Worm (Caenorhabditis elegans) whole organism, early embryonic: ENCODE measurements around the gene C07A9.5.

Experiments used
- B0310.2 ChIP-seq: sonication (generic microtip); optimal IDR thresholded peaks from 2 replicates; lab custom pipeline; 2016; ENCODE audit warnings: mild to moderate bottlenecking, missing genetic modification characterization, missing compliant biosample characterization
- F13C5.2 ChIP-seq: sonication (generic microtip); optimal IDR thresholded peaks from 2 replicates; lab custom pipeline; 2017; ENCODE audit warnings: mild to moderate bottlenecking, missing genetic modification characterization, inconsistent platforms, missing compliant biosample characterization
- aly-1 ChIP-seq: sonication (generic microtip); optimal IDR thresholded peaks from 2 replicates; lab custom pipeline; 2016; ENCODE audit warnings: missing genetic modification characterization, missing compliant biosample characterization
- ama-1 ChIP-seq: fragments of 150-350 bp; optimal IDR thresholded peaks from 2 replicates; lab custom pipeline; 2014
- ceh-13 ChIP-seq: fragments of 200-800 bp; sonication (Bioruptor generic); optimal IDR thresholded peaks from 2 replicates; lab custom pipeline; 2018; ENCODE audit warnings: mild to moderate bottlenecking, missing genetic modification characterization, missing compliant biosample characterization
- ceh-36 ChIP-seq: sonication (generic microtip); optimal IDR thresholded peaks from 2 replicates; lab custom pipeline; 2016; ENCODE audit warnings: missing genetic modification characterization, inconsistent platforms, missing compliant biosample characterization
- ets-7 ChIP-seq: sonication (generic microtip); optimal IDR thresholded peaks from 2 replicates; lab custom pipeline; 2016; ENCODE audit warnings: missing genotype, missing genetic modification characterization, missing compliant biosample characterization
- flt-1 ChIP-seq: fragments of 200-800 bp; sonication (Bioruptor generic); IDR thresholded peaks from 2 replicates; pipeline ENCODE4 v1.3.6; 2022; ENCODE audit warnings: missing genetic modification characterization, missing compliant biosample characterization
- hmbx-1 ChIP-seq: sonication (generic microtip); optimal IDR thresholded peaks from 2 replicates; lab custom pipeline; 2016; ENCODE audit warnings: mild to moderate bottlenecking, missing genetic modification characterization, missing compliant biosample characterization
- hmg-4 ChIP-seq: fragments of 200-800 bp; sonication (Bioruptor generic); optimal IDR thresholded peaks from 2 replicates; lab custom pipeline; 2018; ENCODE audit warnings: mild to moderate bottlenecking, missing genetic modification characterization, missing compliant biosample characterization
- hnd-1 ChIP-seq: sonication (generic microtip); optimal IDR thresholded peaks from 2 replicates; lab custom pipeline; 2016; ENCODE audit warnings: missing genetic modification characterization, missing compliant biosample characterization
- pes-1 ChIP-seq: fragments of 200-800 bp; sonication (Bioruptor generic); IDR thresholded peaks from 2 replicates; pipeline ENCODE4 v1.3.6; 2022; ENCODE audit warnings: missing genetic modification reagents, missing genetic modification characterization, missing compliant biosample characterization
- scrt-1 ChIP-seq: fragments of 200-800 bp; sonication (Bioruptor generic); IDR thresholded peaks from 2 replicates; pipeline ENCODE4 v1.3.6; 2022; ENCODE audit warnings: missing genetic modification characterization, missing compliant biosample characterization
- sea-1 ChIP-seq: fragments of 200-800 bp; sonication (Bioruptor generic); conservative IDR thresholded peaks from 2 replicates; pipeline ENCODE4 v1.3.6; 2022; ENCODE audit warnings: missing genetic modification characterization, missing compliant biosample characterization
- tbx-11 ChIP-seq: fragments of 200-800 bp; sonication (Bioruptor generic); IDR thresholded peaks from 2 replicates; pipeline ENCODE4 v1.3.6; 2022; ENCODE audit warnings: missing genetic modification characterization, missing compliant biosample characterization
- tbx-37 ChIP-seq: fragments of 200-800 bp; sonication (Bioruptor generic); conservative IDR thresholded peaks from 2 replicates; pipeline ENCODE4 v1.3.6; 2022; ENCODE audit warnings: missing genetic modification reagents, missing genetic modification characterization, missing compliant biosample characterization
- tra-4 ChIP-seq: sonication (generic microtip); optimal IDR thresholded peaks from 2 replicates; lab custom pipeline; 2017; ENCODE audit warnings: missing genetic modification characterization, missing compliant biosample characterization

The C07A9.5 gene

ce11 chrIII:9645099-9645498, 37.5 kb downstream of the C07A9.5 start:
- TF ChIP-seq scrt-1 (no peak), ets-7 (tag; lab: Kevin White, UChicago) (no peak), ama-1 (no peak), tbx-11 (GFP tag; lab: Robert Waterston, UW) (no peak), hmbx-1 (no peak), tra-4 (tag; lab: Kevin White, UChicago) (no peak), aly-1 (tag; lab: Kevin White, UChicago) (no peak), hnd-1 (no peak), B0310.2 (tag; lab: Kevin White, UChicago) (no peak), hmg-4 (no peak), ceh-13 (GFP tag; lab: Kevin White, UChicago) (no peak), sea-1 (no peak), ceh-36 (tag; lab: Kevin White, UChicago) (no peak), pes-1 (GFP tag; lab: Robert Waterston, UW) (no peak), tbx-37 (GFP tag; lab: Robert Waterston, UW) (no peak), flt-1 (no peak), F13C5.2 (tag; lab: Kevin White, UChicago) (no peak)

ce11 chrIII:9642110-9642509, 40.5 kb downstream of the C07A9.5 start:
- TF ChIP-seq pes-1 (GFP tag; lab: Robert Waterston, UW) (no peak), B0310.2 (tag; lab: Kevin White, UChicago) (no peak), hnd-1 (no peak), ceh-13 (GFP tag; lab: Kevin White, UChicago) (no peak), hmg-4 (peak; percentile 6), ama-1 (no peak)

DNA sequence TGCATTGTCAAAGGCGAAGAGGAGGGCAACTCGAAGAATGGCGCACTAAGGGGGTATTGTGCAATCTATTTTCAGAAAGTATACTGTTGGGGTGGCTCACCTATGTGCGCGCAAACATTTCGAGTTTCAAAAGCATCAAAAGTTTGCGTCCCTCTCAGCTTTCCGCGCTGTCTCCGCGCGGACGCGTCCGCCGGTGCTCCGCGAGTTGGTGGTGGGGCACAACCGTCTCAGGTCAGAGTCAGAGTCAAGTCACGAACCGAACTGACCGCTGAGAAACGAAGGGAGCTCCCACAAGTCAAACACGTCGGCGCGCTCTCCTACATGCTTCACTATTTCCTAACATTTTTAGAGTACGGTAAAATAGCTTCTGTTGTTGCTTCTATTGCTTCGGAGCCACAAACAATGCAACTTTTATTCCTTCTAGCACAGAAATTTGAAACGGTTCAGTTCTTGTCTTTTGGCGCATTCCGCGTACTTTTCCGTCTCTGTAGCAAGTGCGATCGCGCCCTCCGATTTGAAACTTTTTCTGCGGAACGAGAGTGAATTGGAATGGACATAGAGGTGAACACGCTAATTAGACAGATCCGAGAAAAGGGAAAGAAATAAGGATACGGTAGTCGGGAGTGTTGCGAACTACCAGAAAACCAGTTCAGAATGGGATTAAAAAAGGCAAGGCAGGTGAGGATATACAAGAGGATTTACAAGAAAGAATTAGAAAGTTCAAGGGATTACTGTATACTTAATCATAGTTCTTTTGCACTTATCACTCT, 43.2 kb downstream of the C07A9.5 start:
- TF ChIP-seq ceh-36 (tag; lab: Kevin White, UChicago) (no peak), ama-1 (no peak), F13C5.2 (tag; lab: Kevin White, UChicago) (no peak), tra-4 (tag; lab: Kevin White, UChicago) (no peak), tbx-37 (GFP tag; lab: Robert Waterston, UW) (no peak), aly-1 (tag; lab: Kevin White, UChicago) (no peak)

DNA sequence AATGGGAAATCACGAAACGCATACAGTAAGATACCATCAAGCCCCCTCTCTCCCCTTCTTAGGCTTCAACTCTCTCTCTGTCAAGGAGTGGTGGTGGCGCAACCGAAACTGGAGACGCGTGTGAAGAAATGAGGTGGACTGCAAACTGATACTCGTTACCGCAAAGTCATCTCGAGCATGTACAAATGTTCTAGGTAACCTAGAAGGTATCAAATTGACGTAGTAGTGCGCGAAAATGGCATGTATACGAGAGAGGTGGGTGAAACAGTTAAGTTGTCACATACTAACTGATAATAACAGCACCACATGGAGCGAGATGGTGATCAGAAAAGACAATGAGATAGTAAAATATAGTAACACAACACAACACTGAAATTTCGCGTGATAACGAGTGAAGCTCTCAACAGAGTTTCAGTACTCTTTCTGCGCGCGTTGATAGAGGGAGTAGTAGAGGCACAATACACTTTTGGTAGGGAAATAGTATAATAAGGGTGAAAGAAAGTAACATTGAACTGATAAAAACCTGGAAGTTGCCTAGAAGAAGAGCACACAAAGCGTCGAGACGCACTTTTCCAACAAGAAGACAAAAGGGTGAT, 44.4 kb downstream of the C07A9.5 start:
- TF ChIP-seq ceh-36 (tag; lab: Kevin White, UChicago), result no peak
- no peak for TF ChIP-seq ets-7 (tag; lab: Kevin White, UChicago)
- no peak for TF ChIP-seq aly-1 (tag; lab: Kevin White, UChicago)
- no peak for TF ChIP-seq tra-4 (tag; lab: Kevin White, UChicago)
- no peak for TF ChIP-seq sea-1
- no peak for TF ChIP-seq pes-1 (GFP tag; lab: Robert Waterston, UW)
- no peak for TF ChIP-seq hmbx-1
- TF ChIP-seq ama-1, result no peak
- no peak for TF ChIP-seq scrt-1
- no peak for TF ChIP-seq hmg-4
- no peak for TF ChIP-seq B0310.2 (tag; lab: Kevin White, UChicago)
- no peak for TF ChIP-seq flt-1
- TF ChIP-seq tbx-37 (GFP tag; lab: Robert Waterston, UW), result no peak
- no peak for TF ChIP-seq ceh-13 (GFP tag; lab: Kevin White, UChicago)
- no peak for TF ChIP-seq tbx-11 (GFP tag; lab: Robert Waterston, UW)
- TF ChIP-seq hnd-1, result no peak
- no peak for TF ChIP-seq F13C5.2 (tag; lab: Kevin White, UChicago)

- no peak for TF ChIP-seq hnd-1
- no peak for TF ChIP-seq tbx-11 (GFP tag; lab: Robert Waterston, UW)
- no peak for TF ChIP-seq aly-1 (tag; lab: Kevin White, UChicago)
- no peak for TF ChIP-seq flt-1
- TF ChIP-seq B0310.2 (tag; lab: Kevin White, UChicago), result no peak
- no peak for TF ChIP-seq sea-1
- TF ChIP-seq pes-1 (GFP tag; lab: Robert Waterston, UW), result no peak
- TF ChIP-seq tra-4 (tag; lab: Kevin White, UChicago), result no peak
- no peak for TF ChIP-seq hmg-4
- TF ChIP-seq F13C5.2 (tag; lab: Kevin White, UChicago), result no peak
- no peak for TF ChIP-seq ama-1
- no peak for TF ChIP-seq ets-7 (tag; lab: Kevin White, UChicago)
- no peak for TF ChIP-seq tbx-37 (GFP tag; lab: Robert Waterston, UW)
- TF ChIP-seq hmbx-1, result no peak
- TF ChIP-seq scrt-1, result no peak
- TF ChIP-seq ceh-36 (tag; lab: Kevin White, UChicago), result no peak
Observed at ce11 chrIII:9637016-9637415, 45.6 kb downstream of the C07A9.5 start, which contains the start of gene gei-13. Gene gei-13, minus strand, starts transcription at chrIII:9637116.
